Worm (Caenorhabditis elegans) whole organism, L4 larva: ENCODE results near the gene pms-2.

ENCODE experiments used
- T20F7.1 ChIP-seq: fragments of 200-800 bp; sonication (Bioruptor generic); optimal IDR thresholded peaks from 2 replicates; lab custom pipeline; 2018; ENCODE audit warnings: mild to moderate bottlenecking, missing genetic modification characterization, missing compliant biosample characterization
- aly-2 ChIP-seq: sonication (generic microtip); optimal IDR thresholded peaks from 2 replicates; lab custom pipeline; 2018; ENCODE audit warnings: missing biosample characterization, missing genetic modification characterization
- ama-1 ChIP-seq: fragments of 150-350 bp; optimal IDR thresholded peaks from 2 replicates; lab custom pipeline; 2014; ENCODE audit warnings: inconsistent platforms, mixed read lengths
- ceh-44 ChIP-seq: fragments of 200-800 bp; sonication (Bioruptor generic); IDR thresholded peaks from 2 replicates; pipeline ENCODE4 v1.3.6; 2022; ENCODE audit warnings: missing genetic modification reagents, missing genetic modification characterization, missing compliant biosample characterization
- fkh-10 ChIP-seq: fragments of 150-350 bp; optimal IDR thresholded peaks from 2 replicates; lab custom pipeline; 2014; ENCODE audit warnings: missing biosample characterization, missing genetic modification reagents, missing genetic modification characterization
- fos-1 ChIP-seq: fragments of 150-350 bp; optimal IDR thresholded peaks from 2 replicates; lab custom pipeline; 2014; ENCODE audit warnings: missing biosample characterization, missing genetic modification characterization
- jun-1 ChIP-seq: fragments of 150-350 bp; optimal IDR thresholded peaks from 2 replicates; lab custom pipeline; 2014; ENCODE audit warnings: missing biosample characterization, missing genetic modification reagents, missing genetic modification characterization
- lin-15B ChIP-seq: fragments of 150-350 bp; sonication (generic microtip); optimal IDR thresholded peaks from 3 replicates; lab custom pipeline; 2014; ENCODE audit warnings: missing biosample characterization, missing genetic modification characterization
- nhr-11 ChIP-seq: fragments of 150-350 bp; optimal IDR thresholded peaks from 2 replicates; lab custom pipeline; 2014; ENCODE audit warnings: missing biosample characterization, missing genetic modification characterization
- nhr-77 ChIP-seq: fragments of 150-350 bp; optimal IDR thresholded peaks from 2 replicates; lab custom pipeline; 2014; ENCODE audit warnings: missing biosample characterization, missing genetic modification characterization
- skn-1 ChIP-seq: fragments of 150-350 bp; optimal IDR thresholded peaks from 2 replicates; lab custom pipeline; 2014; ENCODE audit warnings: missing biosample characterization, missing genetic modification characterization
- snpc-4 ChIP-seq: fragments of 150-350 bp; optimal IDR thresholded peaks from 2 replicates; lab custom pipeline; 2014; ENCODE audit warnings: missing biosample characterization, missing genetic modification characterization
- unc-62 ChIP-seq, 3 experiments: fragments of 150-350 bp in 1 of 3; sonication (generic microtip); optimal IDR thresholded peaks in 2 of 3; peaks in 1 of 3; 1 replicate in 1 of 3; 2 replicates in 2 of 3; lab custom pipeline; 2014 to 2017; ENCODE audit warnings: missing biosample characterization in 3 of 3, missing genetic modification characterization in 3 of 3, missing genetic modification reagents in 3 of 3, missing genotype in 1 of 3

DNA sequence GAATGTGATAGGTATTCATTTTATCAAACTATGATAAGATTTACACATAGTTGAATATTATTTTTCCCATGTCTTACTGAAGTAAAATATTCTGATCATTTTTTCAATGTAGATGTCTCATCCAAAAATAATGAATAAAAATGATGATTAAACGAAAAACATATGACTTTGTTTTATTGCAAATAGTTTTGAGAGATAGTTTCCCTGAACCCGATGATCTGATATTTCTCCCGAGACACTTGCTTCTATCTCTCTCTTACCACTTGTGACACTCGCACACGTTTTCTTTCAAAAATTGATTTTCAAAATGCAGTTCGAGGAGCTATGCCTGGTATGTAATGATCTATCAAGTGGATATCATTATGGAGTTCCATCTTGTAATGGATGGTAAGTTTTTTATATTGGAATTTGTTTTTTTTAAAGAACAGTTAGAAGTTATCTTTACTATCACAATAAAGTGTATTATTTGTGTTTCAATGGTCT is at the start of gene pms-2, which contains the start of gene nhr-101:
- TF ChIP-seq ama-1 (lab: Kevin White, UChicago) (no peak), unc-62 (GFP tag; optimal IDR thresholded peaks at IDR 0.05 in 1 of 2; lab: Kevin White, UChicago) (no peak), unc-62 (tag; optimal IDR thresholded peaks at IDR 0.05; lab: Kevin White, UChicago) (no peak), lin-15B (tag; lab: Kevin White, UChicago) (no peak), aly-2 (tag; lab: Kevin White, UChicago) (no peak), nhr-77 (tag; lab: Kevin White, UChicago) (no peak), jun-1 (no peak), skn-1 (tag; lab: Kevin White, UChicago) (no peak), fos-1 (tag; lab: Kevin White, UChicago) (no peak), ceh-44 (GFP tag; lab: Robert Waterston, UW) (no peak), snpc-4 (tag; lab: Kevin White, UChicago) (no peak), nhr-11 (tag; lab: Kevin White, UChicago) (no peak), fkh-10 (no peak), T20F7.1 (GFP tag; lab: Kevin White, UChicago) (no peak)
